Fruit fly (Drosophila melanogaster): ENCODE data around the gene Brf.
A peak's percentile ranks its signal among the peaks of the same experiment; 100 is the strongest.

Brf gene

DNA sequence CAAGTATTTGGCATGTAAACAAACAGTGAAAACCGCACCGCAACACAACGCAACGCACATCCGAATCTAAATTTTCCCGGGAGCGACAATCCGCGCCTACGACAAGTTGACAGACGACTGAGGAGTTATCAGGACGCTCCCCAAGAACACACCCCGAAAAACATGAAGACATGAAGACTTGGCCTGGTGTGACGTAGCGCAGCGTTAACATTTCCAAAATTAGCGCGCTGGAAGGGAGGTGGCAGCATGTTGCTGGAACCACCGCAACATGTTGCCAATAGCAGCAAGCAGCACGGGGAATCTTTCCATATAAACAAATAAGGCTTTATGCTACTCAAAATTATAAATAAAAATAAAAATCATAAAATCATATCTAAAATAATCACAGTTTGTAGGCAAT, 44.9 kb downstream of the Brf start:
- TF ChIP-seq CG11504 (tag; optimal IDR thresholded peaks at IDR 0.05) (peak; percentile 98), CG8765 (GFP tag; IDR thresholded peaks at IDR 0.05) (0 out of 2 replicates have a peak, but pooled peaks have one; percentile 15), CG7357 (GFP tag; IDR thresholded peaks at IDR 0.05) (no peak)
